Fruit fly (Drosophila melanogaster) whole organism, embryonic: ENCODE data around the gene Rpp14b.
A peak's percentile ranks its signal among the peaks of the same experiment; 100 is the strongest.

ENCODE experiments used
- CG10462 ChIP-seq: fragments of 200-800 bp; sonication (Bioruptor generic); optimal IDR thresholded peaks from 2 replicates; lab custom pipeline; 2016; ENCODE audit warnings: missing biosample characterization, missing genetic modification characterization
- CG11398 ChIP-seq: fragments of 200-800 bp; sonication (Bioruptor generic); optimal IDR thresholded peaks from 2 replicates; lab custom pipeline; 2016; ENCODE audit warnings: missing biosample characterization, missing genetic modification characterization
- CG12104 ChIP-seq: fragments of 200-800 bp; sonication (Bioruptor generic); optimal IDR thresholded peaks from 3 replicates; lab custom pipeline; 2016; ENCODE audit warnings: missing biosample characterization, missing genetic modification characterization
- CG13775 ChIP-seq: fragments of 200-800 bp; sonication (Bioruptor generic); optimal IDR thresholded peaks from 3 replicates; lab custom pipeline; 2017; ENCODE audit warnings: missing biosample characterization, mild to moderate bottlenecking, missing genetic modification characterization
- CG16779 ChIP-seq: fragments of 200-800 bp; sonication (Bioruptor generic); IDR thresholded peaks from 2 replicates; pipeline ENCODE4 v1.3.6; 2022; ENCODE audit warnings: missing biosample characterization, missing genetic modification characterization
- CG17361 ChIP-seq: fragments of 200-800 bp; sonication (Bioruptor generic); IDR thresholded peaks from 3 replicates; pipeline ENCODE4 v1.3.6; 2022; ENCODE audit warnings: missing biosample characterization, missing genetic modification characterization
- CG3407 ChIP-seq: fragments of 200-800 bp; sonication (Bioruptor generic); optimal IDR thresholded peaks from 2 replicates; lab custom pipeline; 2018; ENCODE audit warnings: missing biosample characterization, mild to moderate bottlenecking, missing genetic modification characterization
- CG4820 ChIP-seq: fragments of 200-800 bp; sonication (Bioruptor generic); optimal IDR thresholded peaks from 3 replicates; lab custom pipeline; 2016; ENCODE audit warnings: missing biosample characterization, missing genetic modification characterization
- CG4854 ChIP-seq: fragments of 200-800 bp; sonication (Bioruptor generic); optimal IDR thresholded peaks from 2 replicates; lab custom pipeline; 2016; ENCODE audit warnings: missing biosample characterization, missing genetic modification characterization, inconsistent platforms
- CG7745 ChIP-seq: fragments of 200-800 bp; sonication (Bioruptor generic); optimal IDR thresholded peaks from 2 replicates; lab custom pipeline; 2018; ENCODE audit warnings: missing biosample characterization, mild to moderate bottlenecking, missing genetic modification characterization, moderate library complexity
- CG7987 ChIP-seq: fragments of 200-800 bp; sonication (Bioruptor generic); optimal IDR thresholded peaks from 2 replicates; lab custom pipeline; 2018; ENCODE audit warnings: missing biosample characterization, mild to moderate bottlenecking, missing genetic modification characterization, moderate library complexity
- CG8388 ChIP-seq: fragments of 200-800 bp; sonication (Bioruptor generic); optimal IDR thresholded peaks from 2 replicates; lab custom pipeline; 2019; ENCODE audit warnings: missing biosample characterization, mild to moderate bottlenecking, missing genetic modification characterization, moderate library complexity
- CG9876 ChIP-seq: fragments of 200-800 bp; sonication (Bioruptor generic); optimal IDR thresholded peaks from 2 replicates; lab custom pipeline; 2016; ENCODE audit warnings: missing biosample characterization, missing genetic modification characterization
- Camta ChIP-seq: fragments of 200-800 bp; sonication (Bioruptor generic); optimal IDR thresholded peaks from 2 replicates; lab custom pipeline; 2016; ENCODE audit warnings: missing biosample characterization, missing genetic modification characterization
- CkIIα-i1 ChIP-seq: fragments of 200-800 bp; sonication (Bioruptor generic); IDR thresholded peaks from 2 replicates; pipeline ENCODE4 v1.3.6; 2022; ENCODE audit warnings: missing biosample characterization, missing genetic modification characterization
- CrebB ChIP-seq: fragments of 200-800 bp; sonication (Bioruptor generic); optimal IDR thresholded peaks from 3 replicates; lab custom pipeline; 2018; ENCODE audit warnings: missing biosample characterization, mild to moderate bottlenecking, missing genetic modification characterization
- Dbx ChIP-seq: fragments of 200-800 bp; sonication (Bioruptor generic); IDR thresholded peaks from 3 replicates; pipeline ENCODE4 v1.3.6; 2022; ENCODE audit warnings: missing biosample characterization, missing genetic modification characterization
- GATAe ChIP-seq: fragments of 200-800 bp; sonication (Bioruptor generic); conservative IDR thresholded peaks from 2 replicates; pipeline ENCODE4 v1.3.6; 2022; ENCODE audit warnings: missing biosample characterization, missing genetic modification characterization
- MBD-R2 ChIP-seq: fragments of 200-800 bp; sonication (Bioruptor generic); IDR thresholded peaks from 2 replicates; pipeline ENCODE4 v1.3.6; 2022; ENCODE audit warnings: missing biosample characterization, missing genetic modification characterization
- Max ChIP-seq: fragments of 200-800 bp; sonication (Bioruptor generic); optimal IDR thresholded peaks from 2 replicates; lab custom pipeline; 2016; ENCODE audit warnings: missing biosample characterization, mild to moderate bottlenecking, missing genetic modification characterization
- Oli ChIP-seq: fragments of 200-800 bp; sonication (Bioruptor generic); optimal IDR thresholded peaks from 2 replicates; lab custom pipeline; 2018; ENCODE audit warnings: missing biosample characterization, mild to moderate bottlenecking, missing genetic modification characterization, moderate library complexity
- Ptx1 ChIP-seq: fragments of 200-800 bp; sonication (Bioruptor generic); IDR thresholded peaks from 2 replicates; pipeline ENCODE4 v1.3.6; 2022; ENCODE audit warnings: missing biosample characterization, missing genetic modification characterization
- Sry-δ ChIP-seq: fragments of 200-800 bp; sonication (Bioruptor generic); optimal IDR thresholded peaks from 2 replicates; lab custom pipeline; 2016; ENCODE audit warnings: missing biosample characterization, missing genetic modification characterization
- Ssrp ChIP-seq: fragments of 200-800 bp; sonication (Bioruptor generic); optimal IDR thresholded peaks from 2 replicates; lab custom pipeline; 2018; ENCODE audit warnings: missing biosample characterization, mild to moderate bottlenecking, missing genetic modification characterization, moderate library complexity
- Tbp ChIP-seq: fragments of >200 bp; optimal IDR thresholded peaks from 2 replicates; lab custom pipeline; 2018; ENCODE audit warnings: missing biosample characterization, missing genetic modification characterization
- abd-A ChIP-seq: fragments of 200-800 bp; sonication (Bioruptor generic); optimal IDR thresholded peaks from 3 replicates; lab custom pipeline; 2019; ENCODE audit warnings: missing biosample characterization, mild to moderate bottlenecking, missing genetic modification characterization, moderate library complexity
- ara ChIP-seq: fragments of 200-800 bp; sonication (Bioruptor generic); IDR thresholded peaks from 2 replicates; pipeline ENCODE4 v1.3.6; 2022; ENCODE audit warnings: missing biosample characterization, missing genetic modification characterization
- bowl ChIP-seq: fragments of 200-800 bp; sonication (Bioruptor generic); IDR thresholded peaks from 2 replicates; pipeline ENCODE4 v1.3.6; 2022; ENCODE audit warnings: missing biosample characterization, missing genetic modification characterization
- btn ChIP-seq: fragments of 200-800 bp; sonication (Bioruptor generic); optimal IDR thresholded peaks from 2 replicates; lab custom pipeline; 2016; ENCODE audit warnings: missing biosample characterization, missing genetic modification characterization
- corto ChIP-seq: fragments of 200-800 bp; sonication (Bioruptor generic); optimal IDR thresholded peaks from 2 replicates; lab custom pipeline; 2016; ENCODE audit warnings: missing biosample characterization, mild to moderate bottlenecking, missing genetic modification characterization, moderate library complexity
- cwo ChIP-seq: fragments of 200-800 bp; sonication (Bioruptor generic); optimal IDR thresholded peaks from 3 replicates; lab custom pipeline; 2017; ENCODE audit warnings: missing biosample characterization, missing genetic modification characterization, mild to moderate bottlenecking, moderate library complexity, missing genetic modification reagents
- dati ChIP-seq: fragments of 200-800 bp; sonication (Bioruptor generic); IDR thresholded peaks from 2 replicates; pipeline ENCODE4 v1.3.6; 2022; ENCODE audit warnings: missing biosample characterization, missing genetic modification characterization
- en ChIP-seq: fragments of 200-800 bp; sonication (Bioruptor generic); optimal IDR thresholded peaks from 2 replicates; lab custom pipeline; 2016; ENCODE audit warnings: missing biosample characterization, missing genetic modification characterization
- gfzf ChIP-seq: fragments of 200-800 bp; sonication (Bioruptor generic); optimal IDR thresholded peaks from 2 replicates; lab custom pipeline; 2016; ENCODE audit warnings: missing biosample characterization, mild to moderate bottlenecking, missing genetic modification characterization, moderate library complexity
- hkb ChIP-seq, 2 experiments: fragments of 200-800 bp in 1 of 2; fragments of >200 bp in 1 of 2; sonication (Bioruptor generic) in 1 of 2; IDR thresholded peaks in 1 of 2; optimal IDR thresholded peaks in 1 of 2; 2 replicates each; pipeline versions ENCODE4 v1.3.6 to Lab custom; 2017 to 2022; ENCODE audit warnings: missing biosample characterization in 1 of 2, missing genetic modification characterization in 1 of 2
- lab ChIP-seq: fragments of 200-800 bp; sonication (Bioruptor generic); optimal IDR thresholded peaks from 3 replicates; lab custom pipeline; 2017; ENCODE audit warnings: missing biosample characterization, missing genetic modification characterization, mild to moderate bottlenecking, moderate library complexity, missing genetic modification reagents
- lilli ChIP-seq: fragments of 200-800 bp; sonication (Bioruptor generic); optimal IDR thresholded peaks from 3 replicates; lab custom pipeline; 2016; ENCODE audit warnings: missing biosample characterization, missing genetic modification characterization
- mld ChIP-seq: fragments of 200-800 bp; sonication (Bioruptor generic); IDR thresholded peaks from 3 replicates; pipeline ENCODE4 v1.3.6; 2022; ENCODE audit warnings: missing biosample characterization, missing genetic modification characterization; ENCODE audit not compliant: partially characterized antibody
- ro ChIP-seq: fragments of 200-800 bp; sonication (Bioruptor generic); IDR thresholded peaks from 2 replicates; pipeline ENCODE4 v1.3.6; 2022; ENCODE audit warnings: missing biosample characterization, missing genetic modification characterization
- run ChIP-seq: fragments of 200-800 bp; sonication (Bioruptor generic); optimal IDR thresholded peaks from 3 replicates; lab custom pipeline; 2018; ENCODE audit warnings: missing biosample characterization, mild to moderate bottlenecking, missing genetic modification characterization
- sens ChIP-seq: fragments of 200-800 bp; sonication (Bioruptor generic); peaks from one replicate; lab custom pipeline; 2016; ENCODE audit warnings: missing biosample characterization, missing genetic modification characterization
- sima ChIP-seq: fragments of 200-800 bp; sonication (Bioruptor generic); optimal IDR thresholded peaks from 2 replicates; lab custom pipeline; 2016; ENCODE audit warnings: missing biosample characterization, missing genetic modification characterization
- slou ChIP-seq: fragments of 200-800 bp; sonication (Bioruptor generic); optimal IDR thresholded peaks from 3 replicates; lab custom pipeline; 2016; ENCODE audit warnings: missing biosample characterization, missing genetic modification characterization
- stwl ChIP-seq: fragments of 200-800 bp; sonication (Bioruptor generic); optimal IDR thresholded peaks from 3 replicates; lab custom pipeline; 2018; ENCODE audit warnings: missing biosample characterization, mild to moderate bottlenecking, missing genetic modification characterization, moderate library complexity
- tap ChIP-seq: fragments of 200-800 bp; optimal IDR thresholded peaks from 3 replicates; lab custom pipeline; 2019; ENCODE audit warnings: missing biosample characterization, mild to moderate bottlenecking, missing genetic modification characterization, moderate library complexity
- tll ChIP-seq, 2 experiments: fragments of 200-800 bp in 1 of 2; fragments of >200 bp in 1 of 2; sonication (Bioruptor generic) in 1 of 2; optimal IDR thresholded peaks; 2 replicates each; lab custom pipeline; 2017 to 2019; ENCODE audit warnings: missing biosample characterization in 2 of 2, missing genetic modification characterization in 2 of 2, mild to moderate bottlenecking in 1 of 2, moderate library complexity in 1 of 2
- tup ChIP-seq: fragments of 200-800 bp; sonication (Bioruptor generic); optimal IDR thresholded peaks from 2 replicates; lab custom pipeline; 2016; ENCODE audit warnings: missing biosample characterization, mild to moderate bottlenecking, missing genetic modification characterization, moderate library complexity
- usp ChIP-seq: fragments of >200 bp; optimal IDR thresholded peaks from 2 replicates; lab custom pipeline; 2017; ENCODE audit warnings: missing biosample characterization, missing genetic modification characterization
- z ChIP-seq: fragments of 200-800 bp; sonication (Bioruptor generic); IDR thresholded peaks from 3 replicates; pipeline ENCODE4 v1.3.6; 2022; ENCODE audit warnings: missing biosample characterization, missing genetic modification characterization
- zen2 ChIP-seq: fragments of 200-800 bp; sonication (Bioruptor generic); IDR thresholded peaks from 3 replicates; pipeline ENCODE4 v1.3.6; 2022; ENCODE audit warnings: missing biosample characterization, missing genetic modification characterization; ENCODE audit not compliant: partially characterized antibody

Rpp14b gene

DNA sequence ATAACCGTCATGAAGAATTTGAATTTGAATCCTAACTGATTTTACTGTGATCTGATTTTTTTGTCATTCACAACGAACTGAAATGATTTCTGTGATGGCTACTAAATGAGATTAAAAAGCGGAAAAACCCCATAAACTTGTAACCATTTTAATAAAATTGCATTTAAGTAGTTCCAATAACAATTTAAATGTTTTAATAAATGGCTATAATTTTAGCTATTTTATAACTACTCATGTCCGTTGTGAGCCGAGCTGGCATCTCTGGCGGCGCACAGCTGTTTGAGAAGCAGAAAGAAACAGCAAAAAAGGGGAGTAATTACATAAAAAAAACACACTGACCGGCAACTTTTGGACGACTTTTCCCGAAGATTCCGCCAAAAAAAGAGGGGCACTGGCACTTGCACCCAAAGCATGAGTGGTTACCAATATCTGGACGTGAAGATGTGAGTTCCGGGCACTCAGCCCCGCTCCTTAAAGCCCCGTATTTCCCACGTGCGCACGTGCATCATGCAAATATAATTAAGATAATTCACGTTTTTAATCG, 907 bp downstream of the Rpp14b start, which contains the start of the genes CG7950 and Rpp14a (continued):
- TF ChIP-seq bowl (GFP tag; lab: Robert Waterston, UW), result 0 out of 2 replicates have a peak, but pooled peaks have one; percentile 37
- no peak for TF ChIP-seq CG7745 (tag; lab: Kevin White, UChicago)
- TF ChIP-seq Ssrp (tag; lab: Kevin White, UChicago), result peak; percentile 74
- TF ChIP-seq hkb (optimal IDR thresholded peaks at IDR 0.05; lab: Kevin White, UChicago), result no peak
- TF ChIP-seq hkb (GFP tag; IDR thresholded peaks at IDR 0.05; lab: Robert Waterston, UW), result peak; percentile 83
- no peak for TF ChIP-seq GATAe (GFP tag; lab: Robert Waterston, UW)
- peak; percentile 80 for TF ChIP-seq MBD-R2
- peak; percentile 66 for TF ChIP-seq Camta (GFP tag; lab: Kevin White, UChicago)
- peak; percentile 48 for TF ChIP-seq CG10462 (GFP tag; lab: Kevin White, UChicago)
- TF ChIP-seq Oli (tag; lab: Kevin White, UChicago), result peak; percentile 60
- no peak for TF ChIP-seq mld (GFP tag; lab: Robert Waterston, UW)
- peak; percentile 79 for TF ChIP-seq ara (GFP tag; lab: Robert Waterston, UW)
- TF ChIP-seq gfzf (GFP tag; lab: Kevin White, UChicago), result no peak
- peak; percentile 29 for TF ChIP-seq en
- peak; percentile 87 for TF ChIP-seq Dbx
- TF ChIP-seq z (GFP tag; lab: Robert Waterston, UW), result peak; percentile 21; the same call in 1 of the 3 replicates
- TF ChIP-seq lilli (GFP tag; lab: Kevin White, UChicago), result peak; percentile 92
- TF ChIP-seq CrebB, result peak; percentile 83
- TF ChIP-seq CG12104 (GFP tag; lab: Kevin White, UChicago), result no peak
- no peak; the same call in 2 of the 3 replicates for TF ChIP-seq zen2 (GFP tag; lab: Robert Waterston, UW)
- TF ChIP-seq run (tag; lab: Kevin White, UChicago), result peak; percentile 37
- peak; percentile 53 for TF ChIP-seq CG8388 (GFP tag; lab: Kevin White, UChicago)
- TF ChIP-seq Tbp, result no peak
- TF ChIP-seq sens (GFP tag; lab: Kevin White, UChicago), result peak; percentile 97
- TF ChIP-seq CkIIα-i1 (GFP tag; lab: Robert Waterston, UW), result no peak
- peak; percentile 56 for TF ChIP-seq CG9876
- peak; percentile 66 for TF ChIP-seq cwo
- TF ChIP-seq CG13775 (GFP tag; lab: Kevin White, UChicago), result peak; percentile 75
- peak; percentile 37; the same call in 2 of the 3 replicates for TF ChIP-seq CG17361
- TF ChIP-seq tap, result peak; percentile 70
- TF ChIP-seq CG4820 (GFP tag; lab: Kevin White, UChicago), result no peak
- peak; percentile 75 for TF ChIP-seq Max
- peak; percentile 80 for TF ChIP-seq Ptx1 (GFP tag; lab: Robert Waterston, UW)
- peak; percentile 84 for TF ChIP-seq lab (GFP tag; lab: Kevin White, UChicago)
- TF ChIP-seq CG3407 (GFP tag; lab: Kevin White, UChicago), result peak; percentile 36
- no peak for TF ChIP-seq dati
- no peak for TF ChIP-seq tll (GFP tag; optimal IDR thresholded peaks at IDR 0.05; lab: Kevin White, UChicago)
- TF ChIP-seq CG16779 (GFP tag; lab: Robert Waterston, UW), result peak; percentile 62
- peak; percentile 14 for TF ChIP-seq corto (GFP tag; lab: Kevin White, UChicago)
- peak; percentile 46 for TF ChIP-seq abd-A (tag; lab: Kevin White, UChicago)
- TF ChIP-seq stwl, result peak; percentile 26
- no peak for TF ChIP-seq usp (GFP tag; lab: Kevin White, UChicago)
- TF ChIP-seq slou (GFP tag; lab: Kevin White, UChicago), result peak; percentile 43
- peak; percentile 57 for TF ChIP-seq Sry-δ (GFP tag; lab: Kevin White, UChicago)
- no peak for TF ChIP-seq ro (GFP tag; lab: Robert Waterston, UW)
- no peak for TF ChIP-seq CG7987 (GFP tag; lab: Kevin White, UChicago)
- TF ChIP-seq CG11398 (GFP tag; lab: Kevin White, UChicago), result peak; percentile 72
- peak; percentile 63 for TF ChIP-seq CG4854 (GFP tag; lab: Kevin White, UChicago)
- TF ChIP-seq tup, result peak; percentile 72
- TF ChIP-seq sima (GFP tag; lab: Kevin White, UChicago), result peak; percentile 69
- TF ChIP-seq btn (GFP tag; lab: Kevin White, UChicago), result peak; percentile 61
